Worm (Caenorhabditis elegans) whole organism, early embryonic: Measurements from ENCODE around the gene ZK177.3.

Experiments used
- B0310.2 ChIP-seq: sonication (generic microtip); optimal IDR thresholded peaks from 2 replicates; lab custom pipeline; 2016; ENCODE audit warnings: mild to moderate bottlenecking, missing genetic modification characterization, missing compliant biosample characterization
- F13C5.2 ChIP-seq: sonication (generic microtip); optimal IDR thresholded peaks from 2 replicates; lab custom pipeline; 2017; ENCODE audit warnings: mild to moderate bottlenecking, missing genetic modification characterization, inconsistent platforms, missing compliant biosample characterization
- aly-1 ChIP-seq: sonication (generic microtip); optimal IDR thresholded peaks from 2 replicates; lab custom pipeline; 2016; ENCODE audit warnings: missing genetic modification characterization, missing compliant biosample characterization
- ama-1 ChIP-seq: fragments of 150-350 bp; optimal IDR thresholded peaks from 2 replicates; lab custom pipeline; 2014
- ceh-13 ChIP-seq: fragments of 200-800 bp; sonication (Bioruptor generic); optimal IDR thresholded peaks from 2 replicates; lab custom pipeline; 2018; ENCODE audit warnings: mild to moderate bottlenecking, missing genetic modification characterization, missing compliant biosample characterization
- ceh-36 ChIP-seq: sonication (generic microtip); optimal IDR thresholded peaks from 2 replicates; lab custom pipeline; 2016; ENCODE audit warnings: missing genetic modification characterization, inconsistent platforms, missing compliant biosample characterization
- ets-7 ChIP-seq: sonication (generic microtip); optimal IDR thresholded peaks from 2 replicates; lab custom pipeline; 2016; ENCODE audit warnings: missing genotype, missing genetic modification characterization, missing compliant biosample characterization
- flt-1 ChIP-seq: fragments of 200-800 bp; sonication (Bioruptor generic); IDR thresholded peaks from 2 replicates; pipeline ENCODE4 v1.3.6; 2022; ENCODE audit warnings: missing genetic modification characterization, missing compliant biosample characterization
- hmbx-1 ChIP-seq: sonication (generic microtip); optimal IDR thresholded peaks from 2 replicates; lab custom pipeline; 2016; ENCODE audit warnings: mild to moderate bottlenecking, missing genetic modification characterization, missing compliant biosample characterization
- hmg-4 ChIP-seq: fragments of 200-800 bp; sonication (Bioruptor generic); optimal IDR thresholded peaks from 2 replicates; lab custom pipeline; 2018; ENCODE audit warnings: mild to moderate bottlenecking, missing genetic modification characterization, missing compliant biosample characterization
- hnd-1 ChIP-seq: sonication (generic microtip); optimal IDR thresholded peaks from 2 replicates; lab custom pipeline; 2016; ENCODE audit warnings: missing genetic modification characterization, missing compliant biosample characterization
- pes-1 ChIP-seq: fragments of 200-800 bp; sonication (Bioruptor generic); IDR thresholded peaks from 2 replicates; pipeline ENCODE4 v1.3.6; 2022; ENCODE audit warnings: missing genetic modification reagents, missing genetic modification characterization, missing compliant biosample characterization
- scrt-1 ChIP-seq: fragments of 200-800 bp; sonication (Bioruptor generic); IDR thresholded peaks from 2 replicates; pipeline ENCODE4 v1.3.6; 2022; ENCODE audit warnings: missing genetic modification characterization, missing compliant biosample characterization
- sea-1 ChIP-seq: fragments of 200-800 bp; sonication (Bioruptor generic); conservative IDR thresholded peaks from 2 replicates; pipeline ENCODE4 v1.3.6; 2022; ENCODE audit warnings: missing genetic modification characterization, missing compliant biosample characterization
- tbx-11 ChIP-seq: fragments of 200-800 bp; sonication (Bioruptor generic); IDR thresholded peaks from 2 replicates; pipeline ENCODE4 v1.3.6; 2022; ENCODE audit warnings: missing genetic modification characterization, missing compliant biosample characterization
- tbx-37 ChIP-seq: fragments of 200-800 bp; sonication (Bioruptor generic); conservative IDR thresholded peaks from 2 replicates; pipeline ENCODE4 v1.3.6; 2022; ENCODE audit warnings: missing genetic modification reagents, missing genetic modification characterization, missing compliant biosample characterization
- tra-4 ChIP-seq: sonication (generic microtip); optimal IDR thresholded peaks from 2 replicates; lab custom pipeline; 2017; ENCODE audit warnings: missing genetic modification characterization, missing compliant biosample characterization

The ZK177.3 gene

DNA sequence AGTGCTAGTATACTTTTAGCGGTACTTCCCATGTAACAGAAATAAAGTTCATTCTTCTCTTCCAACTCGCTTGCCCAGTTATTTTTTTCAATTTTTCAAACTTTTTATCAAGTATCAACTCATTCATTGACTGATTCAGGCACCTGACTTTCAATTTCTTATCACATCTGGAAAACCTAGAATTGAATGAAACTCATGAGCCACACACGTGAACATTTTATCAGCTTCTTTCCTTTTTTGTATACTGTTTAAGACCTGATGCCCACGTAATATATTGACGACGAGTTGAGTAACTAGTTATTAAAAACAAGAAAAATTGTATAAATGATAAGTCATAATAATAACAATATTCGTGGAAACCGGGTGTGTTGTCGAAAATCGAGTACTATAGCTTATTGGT lies 37.9 kb downstream of the ZK177.3 start:
- TF ChIP-seq scrt-1 (GFP tag; lab: Robert Waterston, UW): no peak
- TF ChIP-seq ama-1 (lab: Kevin White, UChicago): no peak
- TF ChIP-seq tbx-11 (GFP tag; lab: Robert Waterston, UW): no peak
- TF ChIP-seq ets-7 (tag; lab: Kevin White, UChicago): no peak
- TF ChIP-seq ceh-36 (tag; lab: Kevin White, UChicago): no peak
- TF ChIP-seq tbx-37 (GFP tag; lab: Robert Waterston, UW): no peak
- no peak for TF ChIP-seq aly-1
- no peak for TF ChIP-seq sea-1 (GFP tag; lab: Robert Waterston, UW)
- TF ChIP-seq tra-4 (tag; lab: Kevin White, UChicago): no peak
- no peak for TF ChIP-seq hmg-4 (GFP tag; lab: Kevin White, UChicago)
- TF ChIP-seq hnd-1: no peak
- no peak for TF ChIP-seq hmbx-1 (tag; lab: Kevin White, UChicago)
- no peak for TF ChIP-seq B0310.2 (tag; lab: Kevin White, UChicago)
- no peak for TF ChIP-seq ceh-13
- no peak for TF ChIP-seq pes-1 (GFP tag; lab: Robert Waterston, UW)
- no peak for TF ChIP-seq F13C5.2 (tag; lab: Kevin White, UChicago)

DNA sequence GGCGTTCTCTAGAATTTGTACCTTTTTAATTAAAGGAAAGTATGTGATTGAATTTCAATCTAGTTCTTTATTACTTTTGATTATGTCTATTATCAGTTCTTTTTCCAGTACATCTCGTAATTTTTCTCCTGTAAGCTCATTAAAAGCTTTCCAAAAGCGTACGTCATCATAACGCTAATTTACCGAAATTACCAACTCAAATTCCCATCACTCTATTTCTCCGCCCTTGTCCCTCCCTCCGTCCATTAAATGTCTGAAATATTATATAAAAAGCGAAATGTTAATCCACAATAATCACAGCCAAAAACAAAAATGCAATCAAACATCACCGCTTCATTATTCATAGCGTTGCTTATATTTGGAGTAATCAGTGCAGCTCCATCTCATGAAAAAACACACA lies 38.7 kb downstream of the ZK177.3 start, which contains the start of gene ins-12:
ins-12 (plus strand) TSS at position 301 of the 400 bp plus-strand sequence.
- no peak for TF ChIP-seq tra-4 (tag; lab: Kevin White, UChicago)
- no peak for TF ChIP-seq ceh-13
- TF ChIP-seq flt-1 (GFP tag; lab: Robert Waterston, UW): no peak

DNA sequence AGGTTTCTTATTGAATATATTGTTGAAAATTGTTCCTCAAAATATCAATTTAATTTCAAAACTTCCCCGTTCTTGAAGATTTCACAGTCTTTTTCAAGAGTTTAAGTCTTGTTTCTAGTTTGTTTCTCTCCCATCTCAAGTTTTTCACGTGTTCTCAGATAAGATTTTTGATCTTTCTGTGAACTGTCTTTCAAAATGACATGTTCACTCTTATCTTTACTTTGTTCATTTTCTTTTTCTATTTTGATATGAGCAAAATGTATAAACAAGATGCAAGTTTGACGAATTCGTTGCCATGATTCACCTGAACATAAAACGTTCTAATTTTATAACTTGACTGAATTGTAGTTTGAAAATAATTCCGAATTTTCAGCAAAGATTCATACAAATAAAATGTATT lies 39.1 kb downstream of the ZK177.3 start:
- TF ChIP-seq ama-1 (lab: Kevin White, UChicago) (no peak), F13C5.2 (tag; lab: Kevin White, UChicago) (no peak), tbx-11 (GFP tag; lab: Robert Waterston, UW) (no peak), ceh-36 (tag; lab: Kevin White, UChicago) (no peak), sea-1 (GFP tag; lab: Robert Waterston, UW) (no peak), ets-7 (tag; lab: Kevin White, UChicago) (no peak), hmg-4 (GFP tag; lab: Kevin White, UChicago) (no peak)

DNA sequence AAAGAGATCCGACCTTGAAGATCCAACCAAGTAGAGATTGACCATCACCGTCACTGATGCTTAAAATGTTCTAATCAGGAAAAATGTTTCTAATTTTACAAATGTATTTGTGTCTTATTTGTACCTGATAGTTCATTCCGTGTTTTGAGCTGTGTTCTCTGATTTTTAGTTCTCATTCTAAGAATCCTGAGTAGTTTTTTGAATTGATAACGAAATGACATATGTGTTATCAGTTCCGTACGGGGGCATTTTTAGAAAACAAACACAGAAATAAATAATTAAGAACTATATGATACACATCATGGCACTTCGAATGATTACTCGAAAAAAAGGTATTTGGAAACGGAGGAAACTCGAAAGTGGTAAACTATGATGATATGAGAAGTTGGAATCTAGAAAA lies 39.9 kb downstream of the ZK177.3 start:
- TF ChIP-seq hmg-4 (GFP tag; lab: Kevin White, UChicago) (no peak), ceh-13 (no peak), ama-1 (lab: Kevin White, UChicago) (no peak), tbx-37 (GFP tag; lab: Robert Waterston, UW) (no peak)

DNA sequence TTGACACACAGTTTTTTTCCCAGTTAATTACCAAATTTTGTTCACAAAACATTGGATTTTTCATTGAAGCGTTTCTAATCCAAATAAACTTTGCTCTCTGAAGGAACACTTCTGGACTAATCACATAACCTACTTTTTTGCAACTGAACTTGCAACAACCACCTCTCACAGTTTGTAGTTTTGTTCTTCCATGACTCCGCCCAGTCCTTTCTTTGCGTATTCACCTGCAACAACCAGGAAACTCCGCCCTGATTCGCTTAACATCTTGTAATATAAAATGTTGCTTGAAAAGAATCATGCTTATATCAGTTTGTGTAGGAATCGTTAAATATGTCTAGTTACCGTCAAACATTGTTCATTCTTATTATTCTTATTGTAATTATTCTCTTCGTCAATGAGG lies 40.8 kb downstream of the ZK177.3 start, which contains the start of gene ins-11:
ins-11 (plus strand) TSS at position 301 of the 400 bp plus-strand sequence.
- TF ChIP-seq hmg-4 (GFP tag; lab: Kevin White, UChicago) (no peak), ets-7 (tag; lab: Kevin White, UChicago) (no peak), aly-1 (no peak), F13C5.2 (tag; lab: Kevin White, UChicago) (no peak)

DNA sequence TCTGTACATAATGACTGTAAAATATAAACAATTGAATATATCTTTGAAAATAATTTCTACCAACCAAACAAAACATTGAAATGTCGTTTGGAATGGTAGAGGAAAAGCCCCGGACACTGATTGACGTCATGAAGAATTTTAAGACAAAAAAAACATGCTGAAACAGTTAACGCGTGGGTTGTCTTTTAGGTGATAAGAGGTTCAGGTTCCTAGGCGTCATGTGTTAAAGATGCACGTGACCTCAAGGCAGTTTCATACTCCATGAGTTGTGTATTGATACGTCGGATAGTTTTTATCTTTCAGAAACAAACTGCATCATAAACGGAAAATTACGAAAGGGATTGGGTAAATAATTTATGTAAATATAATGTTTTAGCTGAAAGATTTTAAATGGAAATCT lies 41.5 kb downstream of the ZK177.3 start:
- TF ChIP-seq sea-1 (GFP tag; lab: Robert Waterston, UW) (no peak), tbx-11 (GFP tag; lab: Robert Waterston, UW) (no peak), ceh-36 (tag; lab: Kevin White, UChicago) (no peak), pes-1 (GFP tag; lab: Robert Waterston, UW) (no peak), scrt-1 (GFP tag; lab: Robert Waterston, UW) (no peak), hnd-1 (no peak), ama-1 (lab: Kevin White, UChicago) (no peak), ceh-13 (no peak), B0310.2 (tag; lab: Kevin White, UChicago) (no peak), F13C5.2 (tag; lab: Kevin White, UChicago) (no peak), tbx-37 (GFP tag; lab: Robert Waterston, UW) (no peak), hmbx-1 (tag; lab: Kevin White, UChicago) (no peak), aly-1 (no peak), tra-4 (tag; lab: Kevin White, UChicago) (no peak), ets-7 (tag; lab: Kevin White, UChicago) (no peak), flt-1 (GFP tag; lab: Robert Waterston, UW) (no peak), hmg-4 (GFP tag; lab: Kevin White, UChicago) (no peak)

DNA sequence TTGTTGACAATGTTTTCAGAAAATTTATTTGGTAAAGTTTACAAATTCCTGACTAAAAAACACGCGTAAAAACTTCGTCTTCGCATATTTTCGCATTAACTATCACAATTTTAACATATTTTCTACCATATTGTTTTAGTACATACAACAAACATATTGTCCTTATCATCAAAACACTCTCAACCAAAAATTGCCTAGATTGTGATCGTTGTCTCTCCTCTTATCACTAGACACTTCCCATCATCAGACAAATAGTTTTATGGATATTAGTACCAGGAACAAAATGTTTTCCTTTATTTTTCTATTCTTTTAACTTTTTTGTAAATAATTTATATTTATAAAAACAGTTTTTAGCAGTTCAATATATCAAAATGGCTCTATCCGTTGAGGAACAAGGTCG lies 45.8 kb downstream of the ZK177.3 start, which contains the start of gene C17C3.3:
C17C3.3 (plus strand) TSS at position 346 of the 400 bp plus-strand sequence.
- TF ChIP-seq hmg-4 (GFP tag; lab: Kevin White, UChicago): no peak
- no peak for TF ChIP-seq B0310.2 (tag; lab: Kevin White, UChicago)
- TF ChIP-seq ets-7 (tag; lab: Kevin White, UChicago): no peak
- no peak for TF ChIP-seq ama-1 (lab: Kevin White, UChicago)
- no peak for TF ChIP-seq hmbx-1 (tag; lab: Kevin White, UChicago)
- TF ChIP-seq ceh-13: no peak
- no peak for TF ChIP-seq pes-1 (GFP tag; lab: Robert Waterston, UW)
- TF ChIP-seq tra-4 (tag; lab: Kevin White, UChicago): no peak
- no peak for TF ChIP-seq tbx-37 (GFP tag; lab: Robert Waterston, UW)
- no peak for TF ChIP-seq sea-1 (GFP tag; lab: Robert Waterston, UW)
- no peak for TF ChIP-seq flt-1 (GFP tag; lab: Robert Waterston, UW)
- no peak for TF ChIP-seq ceh-36 (tag; lab: Kevin White, UChicago)
- TF ChIP-seq aly-1: no peak
- no peak for TF ChIP-seq F13C5.2 (tag; lab: Kevin White, UChicago)
- TF ChIP-seq tbx-11 (GFP tag; lab: Robert Waterston, UW): no peak
- TF ChIP-seq hnd-1: no peak
